Worm (Caenorhabditis elegans): ENCODE data around the gene ceh-81.

DNA sequence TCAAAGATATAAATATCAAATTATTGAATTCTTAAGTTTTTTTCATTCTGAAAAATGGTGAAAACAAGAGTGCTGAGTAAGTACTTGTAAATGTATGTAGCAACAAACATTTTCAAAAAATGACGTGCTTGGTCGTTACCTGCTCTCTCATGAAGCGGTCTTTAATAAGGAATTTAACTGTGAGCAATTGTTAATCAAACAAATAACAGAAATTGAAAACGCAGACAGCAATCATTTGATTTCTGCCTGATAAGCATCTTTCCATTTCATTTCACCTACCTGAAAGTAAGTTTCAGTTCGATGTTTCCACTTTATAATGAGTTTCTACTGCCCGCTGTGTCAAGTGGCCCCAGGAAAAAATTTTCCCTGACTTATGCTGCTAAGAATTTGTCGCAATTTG lies 32.9 kb downstream of the ceh-81 start, which contains the start of gene math-28:
- no peak for TF ChIP-seq ceh-36 (tag; optimal IDR thresholded peaks at IDR 0.05)
- TF ChIP-seq scrt-1 (GFP tag; IDR thresholded peaks at IDR 0.05), result no peak
- TF ChIP-seq hmg-4 (GFP tag; optimal IDR thresholded peaks at IDR 0.05), result no peak
- no peak for TF ChIP-seq pes-1 (GFP tag; IDR thresholded peaks at IDR 0.05)
- no peak for TF ChIP-seq tbx-11 (GFP tag; IDR thresholded peaks at IDR 0.05)
- no peak for TF ChIP-seq ama-1 (optimal IDR thresholded peaks at IDR 0.05)
- TF ChIP-seq hmbx-1 (tag; optimal IDR thresholded peaks at IDR 0.05), result no peak
- TF ChIP-seq aly-1 (tag; optimal IDR thresholded peaks at IDR 0.05), result no peak
- TF ChIP-seq tbx-37 (GFP tag; conservative IDR thresholded peaks at IDR 0.05), result no peak
- TF ChIP-seq hnd-1 (tag; optimal IDR thresholded peaks at IDR 0.05), result no peak
- TF ChIP-seq flt-1 (GFP tag; IDR thresholded peaks at IDR 0.05), result no peak
- TF ChIP-seq sea-1 (GFP tag; conservative IDR thresholded peaks at IDR 0.05), result no peak
